Fruit fly (Drosophila melanogaster) whole organism, prepupa: ENCODE results near the gene Act87E.

ENCODE experiments used
- Blimp-1 ChIP-seq: fragments of 200-800 bp; sonication (Bioruptor generic); optimal IDR thresholded peaks from 3 replicates; lab custom pipeline; 2017; ENCODE audit warnings: missing biosample characterization, missing genetic modification characterization, mild to moderate bottlenecking, moderate library complexity, missing genetic modification reagents
- CG10631 ChIP-seq: fragments of 200-800 bp; sonication (Bioruptor generic); optimal IDR thresholded peaks from 2 replicates; lab custom pipeline; 2016; ENCODE audit warnings: missing biosample characterization, missing genetic modification characterization
- CG10669 ChIP-seq: fragments of 200-800 bp; sonication (Bioruptor generic); optimal IDR thresholded peaks from 3 replicates; lab custom pipeline; 2018; ENCODE audit warnings: missing biosample characterization, mild to moderate bottlenecking, missing genetic modification characterization, moderate library complexity
- CG11294 ChIP-seq: fragments of 200-800 bp; sonication (Bioruptor generic); IDR thresholded peaks from 2 replicates; pipeline ENCODE4 v1.3.6; 2022; ENCODE audit warnings: missing biosample characterization, missing genetic modification characterization
- CG11762 ChIP-seq: fragments of 200-800 bp; sonication (Bioruptor generic); optimal IDR thresholded peaks from 3 replicates; lab custom pipeline; 2016; ENCODE audit warnings: missing biosample characterization, missing genetic modification characterization; ENCODE audit not compliant: insufficient read depth
- CG11902 ChIP-seq: fragments of 200-800 bp; sonication (Bioruptor generic); optimal IDR thresholded peaks from 3 replicates; lab custom pipeline; 2016; ENCODE audit warnings: missing biosample characterization, missing genetic modification characterization
- CG15336 ChIP-seq: fragments of 200-800 bp; sonication (Bioruptor generic); IDR thresholded peaks from 2 replicates; pipeline ENCODE4 v1.3.6; 2022; ENCODE audit warnings: missing biosample characterization, missing genetic modification characterization
- CG3032 ChIP-seq: fragments of 200-800 bp; optimal IDR thresholded peaks from 2 replicates; lab custom pipeline; 2019; ENCODE audit warnings: missing biosample characterization, mild to moderate bottlenecking, missing genetic modification characterization, moderate library complexity
- CG31627 ChIP-seq: fragments of 200-800 bp; sonication (Bioruptor generic); optimal IDR thresholded peaks from 3 replicates; lab custom pipeline; 2016; ENCODE audit warnings: missing biosample characterization, missing genetic modification characterization
- CG32006 ChIP-seq: fragments of 200-800 bp; sonication (Bioruptor generic); optimal IDR thresholded peaks from 3 replicates; lab custom pipeline; 2017; ENCODE audit warnings: missing biosample characterization, mild to moderate bottlenecking, missing genetic modification characterization
- CG34406 ChIP-seq: fragments of 200-800 bp; sonication (Bioruptor generic); optimal IDR thresholded peaks from 3 replicates; lab custom pipeline; 2016; ENCODE audit warnings: missing biosample characterization, missing genetic modification characterization
- CG3919 ChIP-seq: fragments of 200-800 bp; sonication (Bioruptor generic); optimal IDR thresholded peaks from 3 replicates; lab custom pipeline; 2016; ENCODE audit warnings: missing biosample characterization, missing genetic modification characterization
- CG4318 ChIP-seq: fragments of 200-800 bp; sonication (Bioruptor generic); optimal IDR thresholded peaks from 3 replicates; lab custom pipeline; 2017; ENCODE audit warnings: missing biosample characterization, mild to moderate bottlenecking, missing genetic modification characterization
- CG6163 ChIP-seq: fragments of 200-800 bp; sonication (Bioruptor generic); IDR thresholded peaks from 3 replicates; pipeline ENCODE4 v1.3.6; 2022; ENCODE audit warnings: missing biosample characterization, missing genetic modification characterization
- CG6276 ChIP-seq: fragments of 200-800 bp; sonication (Bioruptor generic); optimal IDR thresholded peaks from 2 replicates; lab custom pipeline; 2017; ENCODE audit warnings: missing biosample characterization, mild to moderate bottlenecking, missing genetic modification characterization
- CG6792 ChIP-seq: fragments of 200-800 bp; sonication (Bioruptor generic); optimal IDR thresholded peaks from 3 replicates; lab custom pipeline; 2016; ENCODE audit warnings: missing biosample characterization, missing genetic modification characterization
- CG6808 ChIP-seq: fragments of 200-800 bp; sonication (Bioruptor generic); optimal IDR thresholded peaks from 3 replicates; lab custom pipeline; 2017; ENCODE audit warnings: missing biosample characterization, missing genetic modification characterization, mild to moderate bottlenecking, moderate library complexity, missing genetic modification reagents
- CG7368 ChIP-seq: fragments of 200-800 bp; sonication (Bioruptor generic); optimal IDR thresholded peaks from 3 replicates; lab custom pipeline; 2016; ENCODE audit warnings: missing biosample characterization, missing genetic modification characterization
- CG8119 ChIP-seq: fragments of 200-800 bp; sonication (Bioruptor generic); IDR thresholded peaks from 3 replicates; pipeline ENCODE4 v1.3.6; 2022; ENCODE audit warnings: missing biosample characterization, missing genetic modification characterization
- Eip75B ChIP-seq: fragments of 200-800 bp; sonication (Bioruptor generic); optimal IDR thresholded peaks from 3 replicates; lab custom pipeline; 2016; ENCODE audit warnings: missing biosample characterization, missing genetic modification characterization
- Eip78C ChIP-seq: fragments of 200-800 bp; sonication (Bioruptor generic); peaks from one replicate; lab custom pipeline; 2016; ENCODE audit warnings: missing biosample characterization, missing genetic modification characterization
- Eip93F ChIP-seq: fragments of 200-800 bp; sonication (Bioruptor generic); optimal IDR thresholded peaks from 2 replicates; lab custom pipeline; 2016; ENCODE audit warnings: missing biosample characterization, mild to moderate bottlenecking, missing genetic modification characterization
- Ets21C ChIP-seq: fragments of 200-800 bp; sonication (Bioruptor generic); optimal IDR thresholded peaks from 3 replicates; lab custom pipeline; 2016; ENCODE audit warnings: missing biosample characterization, missing genetic modification characterization
- Ets96B ChIP-seq: fragments of 200-800 bp; optimal IDR thresholded peaks from 2 replicates; lab custom pipeline; 2019; ENCODE audit warnings: missing biosample characterization, mild to moderate bottlenecking, missing genetic modification characterization, moderate library complexity
- Gug ChIP-seq: fragments of 200-800 bp; sonication (Bioruptor generic); IDR thresholded peaks from 2 replicates; pipeline ENCODE4 v1.3.6; 2022; ENCODE audit warnings: missing biosample characterization, missing genetic modification characterization
- Hr39 ChIP-seq: fragments of 200-800 bp; sonication (Bioruptor generic); optimal IDR thresholded peaks from 2 replicates; lab custom pipeline; 2016; ENCODE audit warnings: missing biosample characterization, missing genetic modification characterization
- Lpt ChIP-seq: fragments of 200-800 bp; sonication (Bioruptor generic); optimal IDR thresholded peaks from 3 replicates; lab custom pipeline; 2016; ENCODE audit warnings: missing biosample characterization, missing genetic modification characterization
- Smox ChIP-seq: fragments of 200-800 bp; sonication (Bioruptor generic); optimal IDR thresholded peaks from 3 replicates; lab custom pipeline; 2016; ENCODE audit warnings: missing biosample characterization, missing genetic modification characterization
- Sox102F ChIP-seq: fragments of 200-800 bp; sonication (Bioruptor generic); optimal IDR thresholded peaks from 2 replicates; lab custom pipeline; 2016; ENCODE audit warnings: missing biosample characterization, mild to moderate bottlenecking, missing genetic modification characterization
- Sox15 ChIP-seq: fragments of 200-800 bp; sonication (Bioruptor generic); optimal IDR thresholded peaks from 3 replicates; lab custom pipeline; 2016; ENCODE audit warnings: missing biosample characterization, missing genetic modification characterization
- achi ChIP-seq: fragments of 200-800 bp; sonication (Bioruptor generic); optimal IDR thresholded peaks from 3 replicates; lab custom pipeline; 2016; ENCODE audit warnings: missing biosample characterization, missing genetic modification characterization
- cyc ChIP-seq: fragments of 200-800 bp; sonication (Bioruptor generic); optimal IDR thresholded peaks from 3 replicates; lab custom pipeline; 2016; ENCODE audit warnings: missing biosample characterization, missing genetic modification characterization
- dac ChIP-seq: fragments of 200-800 bp; sonication (Bioruptor generic); optimal IDR thresholded peaks from 2 replicates; lab custom pipeline; 2017; ENCODE audit warnings: missing biosample characterization, mild to moderate bottlenecking, missing genetic modification characterization
- dsx ChIP-seq: fragments of 200-800 bp; optimal IDR thresholded peaks from 3 replicates; lab custom pipeline; 2019; ENCODE audit warnings: missing biosample characterization, mild to moderate bottlenecking, missing genetic modification characterization, moderate library complexity; ENCODE audit not compliant: poor library complexity, severe bottlenecking
- eg ChIP-seq: fragments of 200-800 bp; sonication (Bioruptor generic); IDR thresholded peaks from 3 replicates; pipeline ENCODE4 v1.3.6; 2022; ENCODE audit warnings: missing biosample characterization, missing genetic modification characterization
- esn ChIP-seq: fragments of 200-800 bp; sonication (Bioruptor generic); optimal IDR thresholded peaks from 2 replicates; lab custom pipeline; 2016; ENCODE audit warnings: missing biosample characterization, mild to moderate bottlenecking, missing genetic modification characterization, moderate library complexity
- lz ChIP-seq: fragments of 200-800 bp; sonication (Bioruptor generic); optimal IDR thresholded peaks from 3 replicates; lab custom pipeline; 2016; ENCODE audit warnings: missing biosample characterization, missing genetic modification characterization
- pdm3 ChIP-seq: fragments of 200-800 bp; sonication (Bioruptor generic); optimal IDR thresholded peaks from 3 replicates; lab custom pipeline; 2016; ENCODE audit warnings: missing biosample characterization, missing genetic modification characterization
- salr ChIP-seq, 2 experiments: fragments of 200-800 bp; sonication (Bioruptor generic); optimal IDR thresholded peaks; 3 replicates each; lab custom pipeline; 2016 to 2018; ENCODE audit warnings: missing biosample characterization in 2 of 2, missing genetic modification characterization in 2 of 2, mild to moderate bottlenecking in 1 of 2
- spab ChIP-seq: fragments of 200-800 bp; sonication (Bioruptor generic); optimal IDR thresholded peaks from 2 replicates; lab custom pipeline; 2017; ENCODE audit warnings: missing biosample characterization, mild to moderate bottlenecking, missing genetic modification characterization, missing genetic modification reagents
- svp ChIP-seq: fragments of 200-800 bp; sonication (Bioruptor generic); peaks from one replicate; lab custom pipeline; 2016; ENCODE audit warnings: missing biosample characterization, missing genetic modification characterization
- topi ChIP-seq: fragments of 200-800 bp; sonication (Bioruptor generic); optimal IDR thresholded peaks from 3 replicates; lab custom pipeline; 2016; ENCODE audit warnings: missing biosample characterization, missing genetic modification characterization

Act87E gene

dm6 chr3R:13417067-13417595 is 8.7 kb upstream of the Act87E start:
- TF ChIP-seq Sox15 (GFP tag; lab: Kevin White, UChicago) (no peak), Eip93F (no peak), Ets21C (GFP tag; lab: Kevin White, UChicago) (no peak), svp (no peak), dac (GFP tag; lab: Kevin White, UChicago) (no peak), lz (GFP tag; lab: Kevin White, UChicago) (no peak), CG11762 (no peak), CG32006 (GFP tag; lab: Kevin White, UChicago) (peak; percentile 59), CG34406 (no peak), CG8119 (GFP tag; lab: Robert Waterston, UW) (peak; percentile 52; the same call in 2 of the 3 replicates), CG7368 (GFP tag; lab: Kevin White, UChicago) (no peak), Eip78C (peak; percentile 34), spab (no peak), CG6276 (GFP tag; lab: Kevin White, UChicago) (peak; percentile 10), pdm3 (no peak), Eip75B (GFP tag; lab: Kevin White, UChicago) (no peak), Blimp-1 (GFP tag; lab: Kevin White, UChicago) (no peak), achi (GFP tag; lab: Kevin White, UChicago) (no peak), Ets96B (tag; lab: Kevin White, UChicago) (no peak), CG6792 (GFP tag; lab: Kevin White, UChicago) (no peak), Smox (GFP tag; lab: Kevin White, UChicago) (no peak), CG3032 (no peak), CG11902 (GFP tag; lab: Kevin White, UChicago) (no peak), CG6163 (GFP tag; lab: Robert Waterston, UW) (no peak), CG10669 (GFP tag; lab: Kevin White, UChicago) (no peak), salr (GFP tag; optimal IDR thresholded peaks at IDR 0.05; lab: Kevin White, UChicago) (no peak), Gug (GFP tag; lab: Robert Waterston, UW) (no peak), Hr39 (GFP tag; lab: Kevin White, UChicago) (no peak), CG6808 (no peak), cyc (no peak), esn (no peak), Sox102F (GFP tag; lab: Kevin White, UChicago) (no peak), CG10631 (GFP tag; lab: Kevin White, UChicago) (no peak), Lpt (GFP tag; lab: Kevin White, UChicago) (no peak), eg (GFP tag; lab: Robert Waterston, UW) (no peak), CG31627 (GFP tag; lab: Kevin White, UChicago) (no peak), dsx (GFP tag; lab: Kevin White, UChicago) (no peak), CG3919 (GFP tag; lab: Kevin White, UChicago) (no peak), CG15336 (GFP tag; lab: Robert Waterston, UW) (peak; percentile 57)

DNA sequence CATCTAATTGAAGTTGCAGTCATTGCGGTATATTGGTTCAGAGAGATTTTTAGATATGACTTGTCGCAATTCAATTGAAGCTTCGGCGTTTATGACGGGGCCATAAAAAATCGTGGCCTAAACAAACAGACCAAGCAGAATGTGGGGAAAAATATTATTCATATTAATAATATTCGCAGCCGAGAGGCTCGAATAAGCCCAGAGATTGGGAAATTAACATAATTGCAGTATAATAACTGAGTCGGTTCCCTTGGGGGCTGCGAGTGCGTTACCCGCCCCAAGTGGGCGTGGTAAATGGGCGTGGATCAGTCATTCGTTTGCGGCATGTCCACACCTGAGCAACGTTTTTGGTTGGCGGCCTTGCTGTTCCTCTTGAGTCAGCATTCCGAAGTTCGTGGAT is 5.8 kb upstream of the Act87E start, which contains the start of gene Ir87a:
Ir87a (plus strand) TSS at position 301 of the 400 bp plus-strand sequence.
- TF ChIP-seq eg (GFP tag; lab: Robert Waterston, UW) (no peak), salr (GFP tag; optimal IDR thresholded peaks at IDR 0.05; lab: Kevin White, UChicago) (no peak), lz (GFP tag; lab: Kevin White, UChicago) (no peak), CG10631 (GFP tag; lab: Kevin White, UChicago) (no peak), CG3919 (GFP tag; lab: Kevin White, UChicago) (no peak), achi (GFP tag; lab: Kevin White, UChicago) (no peak), topi (no peak), CG11294 (no peak), Eip93F (no peak), CG4318 (GFP tag; lab: Kevin White, UChicago) (no peak), dsx (GFP tag; lab: Kevin White, UChicago) (no peak), CG6808 (no peak)
